Fruit fly (Drosophila melanogaster) whole organism, embryonic: ENCODE data around the gene CG31808.

Experiments
- C15 ChIP-seq: fragments of 200-800 bp; sonication (Bioruptor generic); IDR thresholded peaks from 3 replicates; pipeline ENCODE4 v1.3.6; 2022; ENCODE audit warnings: missing biosample characterization, missing genetic modification characterization
- CG1024 ChIP-seq: fragments of 200-800 bp; sonication (Bioruptor generic); IDR thresholded peaks from 2 replicates; pipeline ENCODE4 v1.3.6; 2022; ENCODE audit warnings: missing biosample characterization, missing genetic modification characterization
- CG10565 ChIP-seq: fragments of 200-800 bp; sonication (Bioruptor generic); optimal IDR thresholded peaks from 3 replicates; lab custom pipeline; 2016; ENCODE audit warnings: missing biosample characterization, mild to moderate bottlenecking, missing genetic modification characterization
- CG10979 ChIP-seq: fragments of 200-800 bp; sonication (Bioruptor generic); optimal IDR thresholded peaks from 2 replicates; lab custom pipeline; 2018; ENCODE audit warnings: missing biosample characterization, mild to moderate bottlenecking, missing genetic modification characterization, moderate library complexity
- CG11085 ChIP-seq: fragments of 200-800 bp; sonication (Bioruptor generic); IDR thresholded peaks from 2 replicates; pipeline ENCODE4 v1.3.6; 2022; ENCODE audit warnings: missing biosample characterization, missing genetic modification characterization
- CG11456 ChIP-seq: fragments of 200-800 bp; sonication (Bioruptor generic); IDR thresholded peaks from 3 replicates; pipeline ENCODE4 v1.3.6; 2022; ENCODE audit warnings: missing biosample characterization, missing genetic modification characterization
- CG11695 ChIP-seq: fragments of 200-800 bp; sonication (Bioruptor generic); IDR thresholded peaks from 3 replicates; pipeline ENCODE4 v1.3.6; 2022; ENCODE audit warnings: missing biosample characterization, missing genetic modification characterization
- CG1233 ChIP-seq: fragments of 200-800 bp; sonication (Bioruptor generic); optimal IDR thresholded peaks from 4 replicates; lab custom pipeline; 2018; ENCODE audit warnings: missing biosample characterization, mild to moderate bottlenecking, missing genetic modification characterization
- CG13424 ChIP-seq: fragments of 200-800 bp; sonication (Bioruptor generic); optimal IDR thresholded peaks from 2 replicates; lab custom pipeline; 2019; ENCODE audit warnings: missing biosample characterization, mild to moderate bottlenecking, missing genetic modification characterization, moderate library complexity
- CG15011 ChIP-seq: fragments of 200-800 bp; sonication (Bioruptor generic); optimal IDR thresholded peaks from 3 replicates; lab custom pipeline; 2018; ENCODE audit warnings: missing biosample characterization, mild to moderate bottlenecking, missing genetic modification characterization
- CG15479 ChIP-seq: fragments of 200-800 bp; sonication (Bioruptor generic); optimal IDR thresholded peaks from 3 replicates; lab custom pipeline; 2019; ENCODE audit warnings: missing biosample characterization, mild to moderate bottlenecking, missing genetic modification characterization, moderate library complexity
- CG16813 ChIP-seq: fragments of 200-800 bp; sonication (Bioruptor generic); IDR thresholded peaks from 3 replicates; pipeline ENCODE4 v1.3.6; 2022; ENCODE audit warnings: missing biosample characterization, missing genetic modification characterization; ENCODE audit not compliant: partially characterized antibody
- CG16863 ChIP-seq: fragments of 200-800 bp; sonication (Bioruptor generic); optimal IDR thresholded peaks from 3 replicates; lab custom pipeline; 2016; ENCODE audit warnings: missing biosample characterization, missing genetic modification characterization
- CG2120 ChIP-seq: fragments of 200-800 bp; sonication (Bioruptor generic); optimal IDR thresholded peaks from 3 replicates; lab custom pipeline; 2016; ENCODE audit warnings: missing biosample characterization, missing genetic modification characterization
- CG2889 ChIP-seq: fragments of 200-800 bp; sonication (Bioruptor generic); IDR thresholded peaks from 3 replicates; pipeline ENCODE4 v1.3.6; 2022; ENCODE audit warnings: missing biosample characterization, missing genetic modification characterization
- CG30020 ChIP-seq: fragments of 200-800 bp; optimal IDR thresholded peaks from 2 replicates; lab custom pipeline; 2019; ENCODE audit warnings: missing biosample characterization, mild to moderate bottlenecking, missing genetic modification characterization, moderate library complexity
- CG31365 ChIP-seq: fragments of 200-800 bp; sonication (Bioruptor generic); optimal IDR thresholded peaks from 2 replicates; lab custom pipeline; 2018; ENCODE audit warnings: missing biosample characterization, mild to moderate bottlenecking, missing genetic modification characterization
- CG31388 ChIP-seq: fragments of 200-800 bp; sonication (Bioruptor generic); optimal IDR thresholded peaks from 2 replicates; lab custom pipeline; 2016; ENCODE audit warnings: missing biosample characterization, missing genetic modification characterization
- CG4282 ChIP-seq: fragments of 200-800 bp; sonication (Bioruptor generic); optimal IDR thresholded peaks from 2 replicates; lab custom pipeline; 2016; ENCODE audit warnings: missing biosample characterization, missing genetic modification characterization
- CG6854 ChIP-seq: fragments of 200-800 bp; sonication (Bioruptor generic); optimal IDR thresholded peaks from 3 replicates; lab custom pipeline; 2017; ENCODE audit warnings: missing biosample characterization, mild to moderate bottlenecking, missing genetic modification characterization
- CG7372 ChIP-seq: fragments of 200-800 bp; sonication (Bioruptor generic); IDR thresholded peaks from 2 replicates; pipeline ENCODE4 v1.3.6; 2022; ENCODE audit warnings: missing biosample characterization, missing genetic modification characterization
- CG7786 ChIP-seq: fragments of 200-800 bp; sonication (Bioruptor generic); optimal IDR thresholded peaks from 2 replicates; lab custom pipeline; 2016; ENCODE audit warnings: missing biosample characterization, missing genetic modification characterization
- CG8281 ChIP-seq: fragments of 200-800 bp; sonication (Bioruptor generic); optimal IDR thresholded peaks from 2 replicates; lab custom pipeline; 2018; ENCODE audit warnings: missing biosample characterization, mild to moderate bottlenecking, missing genetic modification characterization, moderate library complexity
- CG9215 ChIP-seq: fragments of 200-800 bp; sonication (Bioruptor generic); IDR thresholded peaks from 2 replicates; pipeline ENCODE4 v1.3.6; 2022; ENCODE audit warnings: missing biosample characterization, missing genetic modification characterization
- CG9727 ChIP-seq: fragments of 200-800 bp; sonication (Bioruptor generic); optimal IDR thresholded peaks from 3 replicates; lab custom pipeline; 2017; ENCODE audit warnings: missing biosample characterization, mild to moderate bottlenecking, missing genetic modification characterization
- CG9817 ChIP-seq: fragments of 200-800 bp; sonication (Bioruptor generic); optimal IDR thresholded peaks from 2 replicates; lab custom pipeline; 2018; ENCODE audit warnings: missing biosample characterization, mild to moderate bottlenecking, missing genetic modification characterization, moderate library complexity
- Camta ChIP-seq: fragments of 200-800 bp; sonication (Bioruptor generic); optimal IDR thresholded peaks from 2 replicates; lab custom pipeline; 2016; ENCODE audit warnings: missing biosample characterization, missing genetic modification characterization
- Dip3 ChIP-seq: fragments of 200-800 bp; sonication (Bioruptor generic); optimal IDR thresholded peaks from 3 replicates; lab custom pipeline; 2016; ENCODE audit warnings: missing biosample characterization, missing genetic modification characterization
- Eip74EF ChIP-seq, 2 experiments: fragments of 200-800 bp in 1 of 2; fragments of >200 bp in 1 of 2; sonication (Bioruptor generic) in 1 of 2; optimal IDR thresholded peaks; 2 replicates each; lab custom pipeline; 2017 to 2019; ENCODE audit warnings: missing biosample characterization in 2 of 2, missing genetic modification characterization in 2 of 2, mild to moderate bottlenecking in 1 of 2, moderate library complexity in 1 of 2
- Six4 ChIP-seq: fragments of 200-800 bp; sonication (Bioruptor generic); optimal IDR thresholded peaks from 2 replicates; lab custom pipeline; 2016; ENCODE audit warnings: missing biosample characterization, missing genetic modification characterization
- Spps ChIP-seq: fragments of 200-800 bp; sonication (Bioruptor generic); optimal IDR thresholded peaks from 2 replicates; lab custom pipeline; 2018; ENCODE audit warnings: missing biosample characterization, mild to moderate bottlenecking, missing genetic modification characterization
- Trl ChIP-seq, 3 experiments: fragments of >200 bp in 2 of 3; fragments of 200-800 bp in 1 of 3; sonication (Bioruptor generic) in 1 of 3; optimal IDR thresholded peaks; 2 replicates in 1 of 3; 3 replicates in 2 of 3; lab custom pipeline; 2016 to 2017; ENCODE audit warnings: missing biosample characterization in 1 of 3, missing genetic modification characterization in 1 of 3
- ab ChIP-seq: fragments of 200-800 bp; sonication (Bioruptor generic); optimal IDR thresholded peaks from 2 replicates; lab custom pipeline; 2016; ENCODE audit warnings: missing biosample characterization, missing genetic modification characterization
- az2 ChIP-seq: fragments of 200-800 bp; sonication (Bioruptor generic); optimal IDR thresholded peaks from 3 replicates; lab custom pipeline; 2016; ENCODE audit warnings: missing biosample characterization, missing genetic modification characterization
- bigmax ChIP-seq: fragments of 200-800 bp; sonication (Bioruptor generic); optimal IDR thresholded peaks from 2 replicates; lab custom pipeline; 2018; ENCODE audit warnings: missing biosample characterization, mild to moderate bottlenecking, missing genetic modification characterization
- bsh ChIP-seq, 2 experiments: fragments of 200-800 bp; sonication (Bioruptor generic); optimal IDR thresholded peaks; 2 replicates each; lab custom pipeline; 2017 to 2018; ENCODE audit warnings: mild to moderate bottlenecking in 2 of 2, missing biosample characterization in 2 of 2, missing genetic modification characterization in 2 of 2, moderate library complexity in 1 of 2
- cas ChIP-seq: fragments of 200-800 bp; sonication (Bioruptor generic); IDR thresholded peaks from 2 replicates; pipeline ENCODE4 v1.3.6; 2022; ENCODE audit warnings: missing biosample characterization, missing genetic modification characterization
- cg ChIP-seq: fragments of 200-800 bp; sonication (Bioruptor generic); optimal IDR thresholded peaks from 3 replicates; lab custom pipeline; 2019; ENCODE audit warnings: missing biosample characterization, mild to moderate bottlenecking, missing genetic modification characterization, moderate library complexity
- crol ChIP-seq: fragments of 200-800 bp; sonication (Bioruptor generic); IDR thresholded peaks from 2 replicates; pipeline ENCODE4 v1.3.6; 2022; ENCODE audit warnings: missing biosample characterization, missing genetic modification characterization
- grn ChIP-seq: fragments of 200-800 bp; sonication (Bioruptor generic); optimal IDR thresholded peaks from 3 replicates; lab custom pipeline; 2017; ENCODE audit warnings: missing biosample characterization, missing genetic modification characterization
- jigr1 ChIP-seq: fragments of 200-800 bp; sonication (Bioruptor generic); IDR thresholded peaks from 3 replicates; pipeline ENCODE4 v1.3.6; 2022; ENCODE audit warnings: missing biosample characterization, missing genetic modification characterization
- jing ChIP-seq: fragments of 200-800 bp; sonication (Bioruptor generic); optimal IDR thresholded peaks from 2 replicates; lab custom pipeline; 2018; ENCODE audit warnings: missing biosample characterization, mild to moderate bottlenecking, missing genetic modification characterization
- lmd ChIP-seq: fragments of 200-800 bp; sonication (Bioruptor generic); IDR thresholded peaks from 2 replicates; pipeline ENCODE4 v1.3.6; 2022; ENCODE audit warnings: missing biosample characterization, missing genetic modification characterization
- maf-S ChIP-seq: fragments of 200-800 bp; sonication (Bioruptor generic); optimal IDR thresholded peaks from 2 replicates; lab custom pipeline; 2016; ENCODE audit warnings: missing biosample characterization, missing genetic modification characterization
- pho ChIP-seq: fragments of 200-800 bp; sonication (Bioruptor generic); optimal IDR thresholded peaks from 2 replicates; lab custom pipeline; 2016; ENCODE audit warnings: missing biosample characterization, missing genetic modification characterization
- psq ChIP-seq: fragments of 200-800 bp; sonication (Bioruptor generic); optimal IDR thresholded peaks from 2 replicates; lab custom pipeline; 2017; ENCODE audit warnings: missing biosample characterization, missing genetic modification characterization
- sens ChIP-seq: fragments of 200-800 bp; sonication (Bioruptor generic); peaks from one replicate; lab custom pipeline; 2016; ENCODE audit warnings: missing biosample characterization, missing genetic modification characterization
- sima ChIP-seq: fragments of 200-800 bp; sonication (Bioruptor generic); optimal IDR thresholded peaks from 2 replicates; lab custom pipeline; 2016; ENCODE audit warnings: missing biosample characterization, missing genetic modification characterization
- tap ChIP-seq: fragments of 200-800 bp; optimal IDR thresholded peaks from 3 replicates; lab custom pipeline; 2019; ENCODE audit warnings: missing biosample characterization, mild to moderate bottlenecking, missing genetic modification characterization, moderate library complexity
- wdn ChIP-seq: fragments of 200-800 bp; sonication (Bioruptor generic); IDR thresholded peaks from 2 replicates; pipeline ENCODE4 v1.3.6; 2022; ENCODE audit warnings: missing biosample characterization, missing genetic modification characterization

CG31808 gene

dm6 chr2L:16684908-16685611, 30.9 kb downstream of the CG31808 start (continued):
- TF ChIP-seq CG7372 (GFP tag; lab: Robert Waterston, UW) (0 out of 2 replicates have a peak, but pooled peaks have one; percentile 18), lmd (GFP tag; lab: Robert Waterston, UW) (peak; percentile 52), CG15011 (peak; percentile 60), Spps (tag; lab: Kevin White, UChicago) (no peak), wdn (GFP tag; lab: Robert Waterston, UW) (no peak), az2 (GFP tag; lab: Kevin White, UChicago) (peak; percentile 38), CG13424 (tag; lab: Kevin White, UChicago) (peak; percentile 86), CG31388 (GFP tag; lab: Kevin White, UChicago) (no peak), CG11456 (no peak), CG9727 (GFP tag; lab: Kevin White, UChicago) (peak; percentile 47), CG1233 (GFP tag; lab: Kevin White, UChicago) (peak; percentile 45), CG31365 (tag; lab: Kevin White, UChicago) (no peak), maf-S (GFP tag; lab: Kevin White, UChicago) (no peak), bsh (GFP tag; optimal IDR thresholded peaks at IDR 0.05; lab: Kevin White, UChicago) (peak; percentile 61), pho (GFP tag; lab: Kevin White, UChicago) (no peak), CG2889 (GFP tag; lab: Robert Waterston, UW) (no peak), Camta (GFP tag; lab: Kevin White, UChicago) (no peak), CG8281 (no peak), sima (no peak), cas (GFP tag; lab: Robert Waterston, UW) (no peak), CG9817 (tag; lab: Kevin White, UChicago) (peak; percentile 40), jing (no peak), CG16813 (no peak), Dip3 (GFP tag; lab: Kevin White, UChicago) (no peak), cg (GFP tag; lab: Kevin White, UChicago) (no peak), CG2120 (GFP tag; lab: Kevin White, UChicago) (peak; percentile 32), CG9215 (GFP tag; lab: Robert Waterston, UW) (no peak), psq (GFP tag; lab: Kevin White, UChicago) (no peak), CG1024 (no peak), tap (tag; lab: Kevin White, UChicago) (no peak), ab (GFP tag; lab: Kevin White, UChicago) (no peak), CG7786 (GFP tag; lab: Kevin White, UChicago) (no peak), jigr1 (GFP tag; lab: Robert Waterston, UW) (no peak), CG11695 (GFP tag; lab: Robert Waterston, UW) (peak; percentile 49; the same call in 1 of the 3 replicates), CG16863 (GFP tag; lab: Kevin White, UChicago) (no peak), CG4282 (GFP tag; lab: Kevin White, UChicago) (no peak), sens (GFP tag; lab: Kevin White, UChicago) (peak; percentile 17), CG10979 (tag; lab: Kevin White, UChicago) (peak; percentile 78), grn (GFP tag; lab: Kevin White, UChicago) (no peak), CG15479 (GFP tag; lab: Kevin White, UChicago) (no peak), C15 (GFP tag; lab: Robert Waterston, UW) (no peak), Eip74EF (GFP tag; optimal IDR thresholded peaks at IDR 0.05; lab: Kevin White, UChicago) (peak in 1 of 2 experiments; percentile 71), crol (GFP tag; lab: Robert Waterston, UW) (peak; percentile 72), bigmax (GFP tag; lab: Kevin White, UChicago) (no peak), Trl (optimal IDR thresholded peaks at IDR 0.05; lab: Kevin White, UChicago) (peak; percentile 68 to 76), Trl (GFP tag; optimal IDR thresholded peaks at IDR 0.05; lab: Kevin White, UChicago) (no peak), CG11085 (GFP tag; lab: Robert Waterston, UW) (no peak), CG30020 (tag; lab: Kevin White, UChicago) (no peak), Six4 (GFP tag; lab: Kevin White, UChicago) (peak; percentile 33), CG10565 (GFP tag; lab: Kevin White, UChicago) (no peak), CG6854 (GFP tag; lab: Kevin White, UChicago) (peak; percentile 34)
